Fruit fly (Drosophila melanogaster): ENCODE measurements around the gene ND-13A.

Gene ND-13A

DNA sequence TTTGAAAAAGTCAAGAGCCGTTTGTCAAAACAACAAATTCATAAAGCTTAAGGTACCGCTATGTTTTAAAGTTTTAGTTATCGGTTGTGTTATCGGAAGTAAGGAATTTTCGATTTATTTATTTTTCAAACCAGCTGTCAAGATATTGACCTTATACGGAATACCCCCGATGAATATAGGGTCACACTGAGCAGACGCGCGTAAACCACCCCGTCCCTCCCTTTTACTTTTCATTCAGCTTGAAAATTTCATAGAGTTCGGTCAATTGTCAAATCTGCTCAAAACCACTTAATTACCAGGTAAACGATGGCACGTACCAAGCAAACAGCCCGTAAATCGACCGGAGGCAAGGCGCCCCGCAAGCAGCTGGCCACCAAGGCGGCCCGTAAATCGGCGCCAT lies 45.1 kb downstream of the ND-13A start, which contains the start of the genes CG14036 and His3.3A:
TSS of gene CG14036 (minus strand) at position 64 of the 400 bp plus-strand sequence.
TSS of gene His3.3A (plus strand) at position 106 of the 400 bp plus-strand sequence.
- peak; percentile 60 for TF ChIP-seq Eip78C (GFP tag)
- TF ChIP-seq CG6854 (GFP tag; optimal IDR thresholded peaks at IDR 0.05): no peak
- TF ChIP-seq ss (GFP tag; optimal IDR thresholded peaks at IDR 0.05): no peak
- no peak for TF ChIP-seq Sox102F (GFP tag; optimal IDR thresholded peaks at IDR 0.05)
- peak; percentile 49 for TF ChIP-seq achi (GFP tag; optimal IDR thresholded peaks at IDR 0.05)
- TF ChIP-seq acj6 (GFP tag; optimal IDR thresholded peaks at IDR 0.05): no peak
- TF ChIP-seq Sox14 (GFP tag; optimal IDR thresholded peaks at IDR 0.05): peak; percentile 0
- peak; percentile 31 for TF ChIP-seq esn (GFP tag; optimal IDR thresholded peaks at IDR 0.05)
- no peak for TF ChIP-seq CG10669 (GFP tag; optimal IDR thresholded peaks at IDR 0.05)
- TF ChIP-seq Eip93F (GFP tag; optimal IDR thresholded peaks at IDR 0.05): no peak
- TF ChIP-seq svp (GFP tag): peak; percentile 6
- no peak for TF ChIP-seq CG11294 (GFP tag; IDR thresholded peaks at IDR 0.05)
- no peak for TF ChIP-seq CG8632 (GFP tag; optimal IDR thresholded peaks at IDR 0.05)
- peak; percentile 30 for TF ChIP-seq CG1621 (tag; optimal IDR thresholded peaks at IDR 0.05)
- TF ChIP-seq CG3032 (tag; optimal IDR thresholded peaks at IDR 0.05): no peak
- TF ChIP-seq fkh (GFP tag; optimal IDR thresholded peaks at IDR 0.05): peak; percentile 92

DNA sequence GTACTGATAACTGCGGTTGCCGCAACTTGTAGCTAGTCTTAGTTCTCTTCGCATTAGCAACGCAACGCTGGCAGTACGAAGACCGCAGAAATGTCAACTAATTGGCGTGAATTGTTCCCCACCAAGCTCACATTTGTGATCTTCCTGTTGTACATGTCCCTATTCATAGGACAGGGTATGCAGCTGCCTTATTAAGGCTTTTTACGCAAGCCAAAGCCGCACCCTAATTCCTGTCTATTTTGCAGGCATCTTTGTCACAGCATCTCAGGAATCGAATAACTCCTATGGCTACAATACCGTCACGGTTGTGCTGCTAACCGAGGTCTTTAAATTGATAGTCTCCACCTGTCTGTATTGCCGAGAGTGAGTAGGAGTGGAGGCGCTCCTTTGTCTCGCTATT lies 47.1 kb downstream of the ND-13A start, which contains the start of gene eIF3h:
TSS of gene eIF3h (minus strand) at position 101 of the 400 bp plus-strand sequence.
- TF ChIP-seq Ets96B (tag; optimal IDR thresholded peaks at IDR 0.05) (no peak), achi (GFP tag; optimal IDR thresholded peaks at IDR 0.05) (no peak), CG6854 (GFP tag; optimal IDR thresholded peaks at IDR 0.05) (no peak), CG6792 (GFP tag; optimal IDR thresholded peaks at IDR 0.05) (no peak)

DNA sequence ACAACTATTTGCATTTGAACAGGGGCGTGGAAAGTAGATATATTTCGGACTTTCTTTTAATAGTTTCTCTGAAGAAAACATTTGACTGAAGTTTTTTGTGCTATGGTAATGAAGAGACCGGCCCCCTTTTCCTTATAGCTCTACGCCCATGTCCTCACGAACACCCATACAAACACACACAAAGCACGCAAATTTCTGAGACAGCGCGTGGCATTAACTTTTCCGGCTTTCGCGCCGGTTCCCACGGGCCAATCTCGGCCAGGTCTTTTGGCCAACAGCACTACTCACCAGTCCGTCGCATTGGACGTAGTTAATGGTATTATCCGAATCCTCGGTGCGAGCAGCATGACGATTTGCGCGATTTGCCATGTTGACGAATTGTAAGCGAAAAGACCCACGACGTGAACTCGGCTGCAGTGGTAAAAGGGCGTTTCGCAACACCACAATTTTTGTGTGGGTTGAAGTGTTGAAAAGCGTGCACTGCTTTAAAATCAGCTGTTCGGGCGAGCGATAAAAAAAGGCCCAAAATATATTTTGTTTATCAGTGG lies 47.6 kb downstream of the ND-13A start, which contains the start of gene senju:
TSS of gene senju (plus strand) at position 477 of the 548 bp plus-strand sequence.
- TF ChIP-seq ss (GFP tag; optimal IDR thresholded peaks at IDR 0.05) (peak; percentile 71 to 73), Blimp-1 (GFP tag; optimal IDR thresholded peaks at IDR 0.05) (peak; percentile 48), CG11762 (GFP tag; optimal IDR thresholded peaks at IDR 0.05; ENCODE audit: insufficient read depth) (peak; percentile 75), CG6808 (GFP tag; optimal IDR thresholded peaks at IDR 0.05) (peak; percentile 75), CG4318 (GFP tag; optimal IDR thresholded peaks at IDR 0.05) (no peak), CG3919 (GFP tag; optimal IDR thresholded peaks at IDR 0.05) (peak; percentile 93), Sox14 (GFP tag; optimal IDR thresholded peaks at IDR 0.05) (peak; percentile 91), Eip75B (GFP tag; optimal IDR thresholded peaks at IDR 0.05) (peak; percentile 83), Hr4 (GFP tag; optimal IDR thresholded peaks at IDR 0.05) (peak; percentile 89), Ets21C (GFP tag; optimal IDR thresholded peaks at IDR 0.05) (peak; percentile 82), dac (GFP tag; optimal IDR thresholded peaks at IDR 0.05) (peak; percentile 80), CG32006 (GFP tag; optimal IDR thresholded peaks at IDR 0.05) (peak; percentile 86), lz (GFP tag; optimal IDR thresholded peaks at IDR 0.05) (peak; percentile 89), net (GFP tag; optimal IDR thresholded peaks at IDR 0.05) (peak; percentile 90), Hr39 (GFP tag; optimal IDR thresholded peaks at IDR 0.05) (peak; percentile 84), Eip93F (GFP tag; optimal IDR thresholded peaks at IDR 0.05) (no peak), CG16779 (tag; optimal IDR thresholded peaks at IDR 0.05) (peak; percentile 58), CG8632 (GFP tag; optimal IDR thresholded peaks at IDR 0.05) (peak; percentile 80), Smox (GFP tag; optimal IDR thresholded peaks at IDR 0.05) (peak; percentile 84), dsx (GFP tag; optimal IDR thresholded peaks at IDR 0.05; ENCODE audit: poor library complexity, severe bottlenecking) (peak; percentile 59), CG3032 (tag; optimal IDR thresholded peaks at IDR 0.05) (peak; percentile 68), CG8119 (GFP tag; IDR thresholded peaks at IDR 0.05) (peak; percentile 87), acj6 (GFP tag; optimal IDR thresholded peaks at IDR 0.05) (peak; percentile 86), svp (GFP tag) (peak; percentile 93), CG7368 (GFP tag; optimal IDR thresholded peaks at IDR 0.05) (peak; percentile 83), CG11294 (GFP tag; IDR thresholded peaks at IDR 0.05) (peak; percentile 62), vri (GFP tag; optimal IDR thresholded peaks at IDR 0.05) (peak; percentile 85), CG6792 (GFP tag; optimal IDR thresholded peaks at IDR 0.05) (peak; percentile 90), CG10669 (GFP tag; optimal IDR thresholded peaks at IDR 0.05) (peak; percentile 79), topi (GFP tag; optimal IDR thresholded peaks at IDR 0.05) (peak; percentile 86), CG15336 (GFP tag; IDR thresholded peaks at IDR 0.05) (peak; percentile 84), esn (GFP tag; optimal IDR thresholded peaks at IDR 0.05) (peak; percentile 92), pdm3 (GFP tag; optimal IDR thresholded peaks at IDR 0.05) (peak; percentile 90), Hr38 (GFP tag; optimal IDR thresholded peaks at IDR 0.05) (peak; percentile 29), Sox102F (GFP tag; optimal IDR thresholded peaks at IDR 0.05) (peak; percentile 86), CG31627 (GFP tag; optimal IDR thresholded peaks at IDR 0.05) (peak; percentile 89), cyc (GFP tag; optimal IDR thresholded peaks at IDR 0.05) (peak; percentile 84), fd59A (GFP tag; optimal IDR thresholded peaks at IDR 0.05) (peak; percentile 57)
